Fruit fly (Drosophila melanogaster) whole organism, embryonic: Measurements from ENCODE around the gene Sld5.

ENCODE experiments used
- ATbp ChIP-seq: fragments of 200-800 bp; sonication (Bioruptor generic); optimal IDR thresholded peaks from 2 replicates; lab custom pipeline; 2017; ENCODE audit warnings: missing biosample characterization, mild to moderate bottlenecking, missing genetic modification characterization, missing genetic modification reagents
- Atf-2 ChIP-seq: fragments of 200-800 bp; sonication (Bioruptor generic); optimal IDR thresholded peaks from 2 replicates; lab custom pipeline; 2016; ENCODE audit warnings: missing biosample characterization, missing genetic modification characterization
- Awh ChIP-seq: fragments of 200-800 bp; sonication (Bioruptor generic); IDR thresholded peaks from 2 replicates; pipeline ENCODE4, ENCODE4 v1.3.6; 2022; ENCODE audit warnings: missing biosample characterization, missing genetic modification characterization
- BEAF-32 ChIP-seq: fragments of 200-800 bp; sonication (Bioruptor generic); optimal IDR thresholded peaks from 3 replicates; lab custom pipeline; 2017; ENCODE audit warnings: missing biosample characterization, missing genetic modification characterization, mild to moderate bottlenecking, moderate library complexity, missing genetic modification reagents
- Blimp-1 ChIP-seq: fragments of 200-800 bp; sonication (Bioruptor generic); optimal IDR thresholded peaks from 3 replicates; lab custom pipeline; 2018; ENCODE audit warnings: missing biosample characterization, missing genetic modification characterization, mild to moderate bottlenecking, moderate library complexity, missing genetic modification reagents
- CG10543 ChIP-seq: fragments of 200-800 bp; sonication (Bioruptor generic); optimal IDR thresholded peaks from 3 replicates; lab custom pipeline; 2017; ENCODE audit warnings: missing biosample characterization, mild to moderate bottlenecking, missing genetic modification characterization, moderate library complexity
- CG11247 ChIP-seq: fragments of 200-800 bp; sonication (Bioruptor generic); IDR thresholded peaks from 2 replicates; pipeline ENCODE4 v1.3.6; 2022; ENCODE audit warnings: missing biosample characterization, missing genetic modification characterization
- CG13296 ChIP-seq: fragments of 200-800 bp; sonication (Bioruptor generic); optimal IDR thresholded peaks from 3 replicates; lab custom pipeline; 2018; ENCODE audit warnings: missing biosample characterization, mild to moderate bottlenecking, missing genetic modification characterization
- CG14014 ChIP-seq: fragments of 200-800 bp; sonication (Bioruptor generic); IDR thresholded peaks from 2 replicates; pipeline ENCODE4 v1.3.6; 2022; ENCODE audit warnings: missing biosample characterization, missing genetic modification characterization
- CG15269 ChIP-seq: fragments of 200-800 bp; sonication (Bioruptor generic); optimal IDR thresholded peaks from 2 replicates; lab custom pipeline; 2018; ENCODE audit warnings: missing biosample characterization, mild to moderate bottlenecking, missing genetic modification characterization, moderate library complexity
- CG15514 ChIP-seq: fragments of 200-800 bp; sonication (Bioruptor generic); optimal IDR thresholded peaks from 3 replicates; lab custom pipeline; 2017; ENCODE audit warnings: missing biosample characterization, missing genetic modification characterization, mild to moderate bottlenecking, moderate library complexity, missing genetic modification reagents
- CG17912 ChIP-seq: fragments of 200-800 bp; sonication (Bioruptor generic); optimal IDR thresholded peaks from 2 replicates; lab custom pipeline; 2018; ENCODE audit warnings: missing biosample characterization, mild to moderate bottlenecking, missing genetic modification characterization
- CG18011 ChIP-seq: fragments of 200-800 bp; sonication (Bioruptor generic); optimal IDR thresholded peaks from 2 replicates; lab custom pipeline; 2017; ENCODE audit warnings: missing biosample characterization, missing genetic modification characterization, mild to moderate bottlenecking, moderate library complexity, missing genotype
- CG2120 ChIP-seq: fragments of 200-800 bp; sonication (Bioruptor generic); optimal IDR thresholded peaks from 3 replicates; lab custom pipeline; 2016; ENCODE audit warnings: missing biosample characterization, missing genetic modification characterization
- CG2199 ChIP-seq: fragments of 200-800 bp; sonication (Bioruptor generic); IDR thresholded peaks from 3 replicates; pipeline ENCODE4 v1.3.6; 2022; ENCODE audit warnings: missing biosample characterization, missing genetic modification characterization
- CG2202 ChIP-seq: fragments of 200-800 bp; sonication (Bioruptor generic); optimal IDR thresholded peaks from 2 replicates; lab custom pipeline; 2018; ENCODE audit warnings: missing biosample characterization, mild to moderate bottlenecking, missing genetic modification characterization
- CG31224 ChIP-seq: fragments of 200-800 bp; sonication (Bioruptor generic); IDR thresholded peaks from 2 replicates; pipeline ENCODE4 v1.3.6; 2022; ENCODE audit warnings: missing biosample characterization, missing genetic modification characterization
- CG31365 ChIP-seq: fragments of 200-800 bp; sonication (Bioruptor generic); optimal IDR thresholded peaks from 2 replicates; lab custom pipeline; 2018; ENCODE audit warnings: missing biosample characterization, mild to moderate bottlenecking, missing genetic modification characterization
- CG3995 ChIP-seq: fragments of 200-800 bp; sonication (Bioruptor generic); optimal IDR thresholded peaks from 3 replicates; lab custom pipeline; 2016; ENCODE audit warnings: missing biosample characterization, missing genetic modification characterization
- CG6272 ChIP-seq: fragments of 200-800 bp; sonication (Bioruptor generic); IDR thresholded peaks from 2 replicates; pipeline ENCODE4 v1.3.6; 2022; ENCODE audit warnings: missing biosample characterization, missing genetic modification characterization
- CG6654 ChIP-seq: fragments of 200-800 bp; sonication (Bioruptor generic); optimal IDR thresholded peaks from 2 replicates; lab custom pipeline; 2017; ENCODE audit warnings: missing biosample characterization, mild to moderate bottlenecking, missing genetic modification characterization
- CG6683 ChIP-seq: fragments of 200-800 bp; sonication (Bioruptor generic); optimal IDR thresholded peaks from 2 replicates; lab custom pipeline; 2017; ENCODE audit warnings: missing biosample characterization, mild to moderate bottlenecking, missing genetic modification characterization, missing genetic modification reagents
- CG7963 ChIP-seq: fragments of 200-800 bp; sonication (Bioruptor generic); IDR thresholded peaks from 3 replicates; pipeline ENCODE4 v1.3.6; 2022; ENCODE audit warnings: missing biosample characterization, missing genetic modification characterization; ENCODE audit not compliant: partially characterized antibody
- CG8765 ChIP-seq: fragments of 200-800 bp; sonication (Bioruptor generic); IDR thresholded peaks from 2 replicates; pipeline ENCODE4 v1.3.6; 2022; ENCODE audit warnings: missing biosample characterization, missing genetic modification characterization
- Chrac-16 ChIP-seq: fragments of 200-800 bp; sonication (Bioruptor generic); optimal IDR thresholded peaks from 3 replicates; lab custom pipeline; 2016; ENCODE audit warnings: missing biosample characterization, missing genetic modification characterization
- CrebB ChIP-seq: fragments of 200-800 bp; sonication (Bioruptor generic); optimal IDR thresholded peaks from 3 replicates; lab custom pipeline; 2018; ENCODE audit warnings: missing biosample characterization, mild to moderate bottlenecking, missing genetic modification characterization
- Ets97D ChIP-seq: fragments of 200-800 bp; sonication (Bioruptor generic); optimal IDR thresholded peaks from 3 replicates; lab custom pipeline; 2016; ENCODE audit warnings: missing biosample characterization, missing genetic modification characterization
- HLH3B ChIP-seq: fragments of 200-800 bp; sonication (Bioruptor generic); IDR thresholded peaks from 2 replicates; pipeline ENCODE4 v1.3.6; 2022; ENCODE audit warnings: missing biosample characterization, missing genetic modification characterization
- Hmx ChIP-seq: fragments of 200-800 bp; sonication (Bioruptor generic); optimal IDR thresholded peaks from 2 replicates; lab custom pipeline; 2016; ENCODE audit warnings: missing biosample characterization, missing genetic modification characterization
- Rx ChIP-seq: fragments of 200-800 bp; sonication (Bioruptor generic); IDR thresholded peaks from 2 replicates; pipeline ENCODE4 v1.3.6; 2022; ENCODE audit warnings: missing biosample characterization, missing genetic modification characterization
- Scr ChIP-seq: fragments of 200-800 bp; sonication (Bioruptor generic); IDR thresholded peaks from 2 replicates; pipeline ENCODE4 v1.3.6; 2022; ENCODE audit warnings: missing biosample characterization, missing genetic modification characterization; ENCODE audit not compliant: partially characterized antibody
- Side ChIP-seq: fragments of 200-800 bp; sonication (Bioruptor generic); optimal IDR thresholded peaks from 2 replicates; lab custom pipeline; 2016; ENCODE audit warnings: missing biosample characterization, missing genetic modification characterization
- Usf ChIP-seq: fragments of 200-800 bp; sonication (Bioruptor generic); optimal IDR thresholded peaks from 2 replicates; lab custom pipeline; 2017; ENCODE audit warnings: missing genotype, missing biosample characterization, missing genetic modification characterization
- cato ChIP-seq: fragments of 200-800 bp; sonication (Bioruptor generic); optimal IDR thresholded peaks from 2 replicates; lab custom pipeline; 2016; ENCODE audit warnings: missing biosample characterization, missing genetic modification characterization, borderline replicate concordance
- disco-r ChIP-seq: fragments of 200-800 bp; sonication (Bioruptor generic); optimal IDR thresholded peaks from 2 replicates; lab custom pipeline; 2016; ENCODE audit warnings: missing biosample characterization, missing genetic modification characterization
- dmrt11E ChIP-seq: fragments of 200-800 bp; sonication (Bioruptor generic); optimal IDR thresholded peaks from 3 replicates; lab custom pipeline; 2018; ENCODE audit warnings: missing biosample characterization, mild to moderate bottlenecking, missing genetic modification characterization, moderate library complexity
- fru ChIP-seq: fragments of >200 bp; optimal IDR thresholded peaks from 2 replicates; lab custom pipeline; 2017
- gem ChIP-seq: fragments of 200-800 bp; sonication (Bioruptor generic); optimal IDR thresholded peaks from 2 replicates; lab custom pipeline; 2019; ENCODE audit warnings: missing biosample characterization, mild to moderate bottlenecking, missing genetic modification characterization, moderate library complexity
- hkb ChIP-seq, 2 experiments: fragments of 200-800 bp in 1 of 2; fragments of >200 bp in 1 of 2; sonication (Bioruptor generic) in 1 of 2; IDR thresholded peaks in 1 of 2; optimal IDR thresholded peaks in 1 of 2; 2 replicates each; pipeline versions ENCODE4 v1.3.6 to Lab custom; 2017 to 2022; ENCODE audit warnings: missing biosample characterization in 1 of 2, missing genetic modification characterization in 1 of 2
- lab ChIP-seq: fragments of 200-800 bp; sonication (Bioruptor generic); optimal IDR thresholded peaks from 3 replicates; lab custom pipeline; 2017; ENCODE audit warnings: missing biosample characterization, missing genetic modification characterization, mild to moderate bottlenecking, moderate library complexity, missing genetic modification reagents
- oc ChIP-seq: fragments of 200-800 bp; sonication (Bioruptor generic); optimal IDR thresholded peaks from 2 replicates; lab custom pipeline; 2018; ENCODE audit warnings: missing biosample characterization, mild to moderate bottlenecking, missing genetic modification characterization, moderate library complexity
- org-1 ChIP-seq: fragments of 200-800 bp; sonication (Bioruptor generic); optimal IDR thresholded peaks from 2 replicates; lab custom pipeline; 2017; ENCODE audit warnings: missing biosample characterization, missing genetic modification characterization
- repo ChIP-seq: fragments of 200-800 bp; sonication (Bioruptor generic); optimal IDR thresholded peaks from 2 replicates; lab custom pipeline; 2016; ENCODE audit warnings: missing biosample characterization, missing genetic modification characterization
- slp2 ChIP-seq: fragments of 200-800 bp; sonication (Bioruptor generic); optimal IDR thresholded peaks from 2 replicates; lab custom pipeline; 2016; ENCODE audit warnings: missing biosample characterization, missing genetic modification characterization
- sqz ChIP-seq: fragments of 200-800 bp; sonication (Bioruptor generic); optimal IDR thresholded peaks from 3 replicates; lab custom pipeline; 2018; ENCODE audit warnings: missing biosample characterization, mild to moderate bottlenecking, missing genetic modification characterization
- sr ChIP-seq: fragments of 200-800 bp; sonication (Bioruptor generic); IDR thresholded peaks from 3 replicates; pipeline ENCODE4 v1.3.6; 2022; ENCODE audit warnings: missing biosample characterization, missing genetic modification characterization
- tll ChIP-seq, 2 experiments: fragments of 200-800 bp in 1 of 2; fragments of >200 bp in 1 of 2; sonication (Bioruptor generic) in 1 of 2; optimal IDR thresholded peaks; 2 replicates each; lab custom pipeline; 2017 to 2019; ENCODE audit warnings: missing biosample characterization in 2 of 2, missing genetic modification characterization in 2 of 2, mild to moderate bottlenecking in 1 of 2, moderate library complexity in 1 of 2
- vfl ChIP-seq: fragments of 200-800 bp; sonication (Bioruptor generic); optimal IDR thresholded peaks from 2 replicates; lab custom pipeline; 2016; ENCODE audit warnings: missing biosample characterization, missing genetic modification characterization
- zen2 ChIP-seq: fragments of 200-800 bp; sonication (Bioruptor generic); IDR thresholded peaks from 3 replicates; pipeline ENCODE4 v1.3.6; 2022; ENCODE audit warnings: missing biosample characterization, missing genetic modification characterization; ENCODE audit not compliant: partially characterized antibody

The Sld5 gene

DNA sequence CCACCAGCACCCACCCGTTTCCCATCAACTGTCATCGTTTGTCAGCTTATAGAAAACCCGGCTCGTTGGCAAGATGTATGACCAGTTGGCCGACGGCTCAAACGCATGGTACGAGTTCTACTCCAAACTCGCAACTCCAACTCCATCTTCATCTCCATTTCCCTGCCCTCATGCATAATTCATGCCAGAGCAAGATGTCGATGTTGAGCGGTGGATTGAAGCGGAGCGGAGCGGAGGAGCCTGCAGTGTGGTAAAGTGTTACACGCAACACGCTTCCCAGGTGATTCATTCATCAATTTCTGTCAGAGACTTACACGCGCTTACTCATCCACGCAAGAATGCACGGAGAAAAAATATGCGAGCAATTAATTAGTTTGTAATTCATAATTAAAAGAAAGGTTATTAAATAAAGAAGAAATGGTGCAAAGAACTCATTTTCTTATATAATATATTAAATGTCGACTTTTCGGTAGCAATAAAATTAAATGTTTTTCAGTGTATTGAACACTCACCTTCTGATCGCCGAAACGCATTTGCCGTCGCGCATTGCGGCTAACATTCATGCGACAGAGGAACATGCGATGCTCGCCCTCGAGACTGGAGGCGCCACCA lies 25.1 kb upstream of the Sld5 start (continued):
- TF ChIP-seq dmrt11E (tag; lab: Kevin White, UChicago) (peak; percentile 77), CG18011 (no peak), CG15514 (GFP tag; lab: Kevin White, UChicago) (no peak), slp2 (no peak), hkb (optimal IDR thresholded peaks at IDR 0.05; lab: Kevin White, UChicago) (no peak), hkb (GFP tag; IDR thresholded peaks at IDR 0.05; lab: Robert Waterston, UW) (no peak; the same call in 1 of the 2 replicates), sr (GFP tag; lab: Robert Waterston, UW) (no peak), CG31224 (GFP tag; lab: Robert Waterston, UW) (no peak), lab (GFP tag; lab: Kevin White, UChicago) (peak; percentile 51), Usf (GFP tag; lab: Kevin White, UChicago) (no peak), Atf-2 (GFP tag; lab: Kevin White, UChicago) (no peak), Chrac-16 (peak; percentile 47), CG17912 (GFP tag; lab: Kevin White, UChicago) (no peak), CG2202 (tag; lab: Kevin White, UChicago) (peak; percentile 51), Rx (GFP tag; lab: Robert Waterston, UW) (peak; percentile 48), HLH3B (GFP tag; lab: Robert Waterston, UW) (peak; percentile 63), gem (tag; lab: Kevin White, UChicago) (peak; percentile 78), fru (lab: Kevin White, UChicago) (no peak), CG6683 (GFP tag; lab: Kevin White, UChicago) (no peak), CG2120 (GFP tag; lab: Kevin White, UChicago) (no peak), Awh (GFP tag; lab: Robert Waterston, UW) (peak; percentile 71; the same call in 1 of the 2 replicates), Scr (GFP tag; lab: Robert Waterston, UW) (no peak), CrebB (no peak), sqz (peak; percentile 6), CG10543 (GFP tag; lab: Kevin White, UChicago) (no peak), CG6654 (GFP tag; lab: Kevin White, UChicago) (no peak), org-1 (peak; percentile 4), zen2 (GFP tag; lab: Robert Waterston, UW) (no peak), CG13296 (no peak), CG15269 (tag; lab: Kevin White, UChicago) (peak; percentile 48), repo (GFP tag; lab: Kevin White, UChicago) (no peak), Hmx (GFP tag; lab: Kevin White, UChicago) (no peak), CG7963 (no peak), Side (GFP tag; lab: Kevin White, UChicago) (no peak), Blimp-1 (GFP tag; lab: Kevin White, UChicago) (peak; percentile 75), CG14014 (GFP tag; lab: Robert Waterston, UW) (0 out of 2 replicates have a peak, but pooled peaks have one; percentile 44), tll (GFP tag; optimal IDR thresholded peaks at IDR 0.05; lab: Kevin White, UChicago) (no peak), Ets97D (GFP tag; lab: Kevin White, UChicago) (no peak), cato (GFP tag; lab: Kevin White, UChicago) (no peak), CG11247 (GFP tag; lab: Robert Waterston, UW) (0 out of 2 replicates have a peak, but pooled peaks have one; percentile 29), CG8765 (GFP tag; lab: Robert Waterston, UW) (no peak), CG6272 (no peak), disco-r (GFP tag; lab: Kevin White, UChicago) (no peak), ATbp (peak; percentile 53), CG31365 (tag; lab: Kevin White, UChicago) (no peak), BEAF-32 (GFP tag; lab: Kevin White, UChicago) (no peak), oc (tag; lab: Kevin White, UChicago) (peak; percentile 58), CG2199 (no peak), vfl (no peak), CG3995 (no peak)
